Fruit fly (Drosophila melanogaster): ENCODE data around the gene rdx.

rdx gene

DNA sequence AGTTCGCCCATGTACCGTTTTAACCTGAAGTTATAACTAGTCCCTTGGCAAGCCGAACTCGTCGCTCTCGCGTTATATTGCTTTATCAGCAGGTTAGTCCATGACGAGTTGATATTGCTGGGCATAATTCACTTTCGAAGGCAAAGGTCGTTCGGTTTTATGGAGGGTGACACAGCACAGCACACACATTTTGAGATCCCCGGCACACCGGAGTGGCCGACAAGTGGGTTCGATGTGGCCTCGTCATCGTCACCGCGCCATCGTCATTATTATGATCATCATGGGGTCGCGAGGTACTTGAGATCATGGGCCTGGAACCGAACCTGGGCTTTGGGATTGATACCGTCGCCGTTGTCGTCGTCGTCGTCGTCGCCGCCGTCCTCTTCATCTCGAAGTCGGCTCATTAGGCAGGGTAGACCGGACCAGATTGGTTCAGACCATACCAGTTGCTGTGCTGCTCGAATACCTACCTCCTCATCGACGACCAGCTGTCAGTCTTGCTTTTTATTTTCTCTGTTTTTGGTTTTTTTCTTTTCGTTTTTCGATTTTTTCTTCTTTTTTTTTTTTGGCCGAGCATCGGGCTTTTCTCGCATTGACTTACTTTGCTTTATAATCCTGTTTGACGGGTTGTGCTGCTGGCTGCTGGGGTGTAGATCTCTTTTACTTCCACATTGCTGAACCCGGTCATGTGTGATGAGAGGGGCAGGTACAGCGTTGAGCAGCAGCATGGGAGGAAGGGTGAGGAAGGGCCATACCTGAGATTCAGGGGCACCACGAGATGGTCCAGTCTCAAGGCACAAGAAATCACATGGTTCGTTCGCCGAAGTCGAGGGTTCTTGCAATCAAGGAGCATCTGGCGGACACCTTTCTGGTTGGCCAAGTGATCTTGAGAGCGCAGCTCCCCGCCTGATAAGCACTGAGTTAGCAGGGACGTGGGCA lies 29.5 kb upstream of the rdx start:
- no peak for TF ChIP-seq ttk (optimal IDR thresholded peaks at IDR 0.05)
- TF ChIP-seq Sin3A (optimal IDR thresholded peaks at IDR 0.05): no peak
- TF ChIP-seq insv (optimal IDR thresholded peaks at IDR 0.05): no peak
- no peak for TF ChIP-seq psq (optimal IDR thresholded peaks at IDR 0.05)
- TF ChIP-seq h (optimal IDR thresholded peaks at IDR 0.05): no peak
- no peak for TF ChIP-seq Myc (optimal IDR thresholded peaks at IDR 0.05)

DNA sequence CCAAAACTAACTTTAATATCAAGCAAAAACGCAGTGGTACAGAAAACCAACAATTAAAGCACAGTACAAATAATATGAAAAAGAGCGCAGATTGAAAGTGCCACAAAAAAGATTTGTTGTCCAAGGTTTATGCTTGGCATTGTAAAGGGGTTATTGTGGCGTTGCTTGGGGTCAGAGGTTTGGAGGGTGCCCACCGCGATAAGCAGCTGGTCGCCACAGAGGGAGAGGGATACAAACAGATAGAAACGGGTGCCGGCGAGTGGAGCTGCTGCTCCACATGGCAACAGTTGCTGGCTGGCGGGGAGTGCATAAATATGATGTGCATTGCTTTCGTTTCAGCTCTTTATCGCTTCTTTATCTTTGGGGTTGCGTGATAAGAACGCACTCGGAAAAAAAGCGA lies 28.5 kb upstream of the rdx start:
- TF ChIP-seq psq (optimal IDR thresholded peaks at IDR 0.05): no peak
- TF ChIP-seq h (optimal IDR thresholded peaks at IDR 0.05): no peak
- TF ChIP-seq Sin3A (optimal IDR thresholded peaks at IDR 0.05): no peak
- no peak for TF ChIP-seq insv (optimal IDR thresholded peaks at IDR 0.05)
- TF ChIP-seq ttk (optimal IDR thresholded peaks at IDR 0.05): no peak
- TF ChIP-seq Myc (optimal IDR thresholded peaks at IDR 0.05): no peak

DNA sequence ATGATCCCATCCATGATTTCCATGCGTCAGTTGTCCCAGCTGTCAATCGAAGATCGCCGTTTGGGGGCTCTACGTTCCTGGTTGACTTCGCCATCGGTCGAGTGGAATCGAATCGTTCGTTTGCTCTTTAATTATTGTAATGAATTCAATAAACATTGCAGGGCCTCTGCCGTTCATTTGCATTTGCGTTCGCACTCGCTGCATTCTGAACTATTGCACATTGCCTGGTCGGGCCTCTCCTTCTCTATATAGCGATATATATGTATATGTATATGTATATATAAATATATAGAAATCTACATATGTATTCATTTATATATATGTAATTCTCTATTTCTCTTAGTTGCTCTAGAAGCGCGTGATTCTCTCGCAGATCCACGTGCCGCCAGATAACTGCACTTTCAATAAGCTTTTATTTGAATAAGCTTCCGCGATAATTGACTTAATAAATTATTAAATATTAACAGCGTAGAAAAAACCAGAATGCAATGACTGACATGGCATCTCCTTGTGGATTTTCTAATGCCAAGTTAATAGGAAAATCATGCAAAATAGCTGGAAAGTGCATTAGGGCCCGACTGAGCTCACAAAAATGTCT lies 27.9 kb upstream of the rdx start:
- TF ChIP-seq h (optimal IDR thresholded peaks at IDR 0.05): no peak
- TF ChIP-seq ttk (optimal IDR thresholded peaks at IDR 0.05): no peak
- no peak for TF ChIP-seq insv (optimal IDR thresholded peaks at IDR 0.05)
- TF ChIP-seq Myc (optimal IDR thresholded peaks at IDR 0.05): no peak
- TF ChIP-seq psq (optimal IDR thresholded peaks at IDR 0.05): no peak
- no peak for TF ChIP-seq Sin3A (optimal IDR thresholded peaks at IDR 0.05)

DNA sequence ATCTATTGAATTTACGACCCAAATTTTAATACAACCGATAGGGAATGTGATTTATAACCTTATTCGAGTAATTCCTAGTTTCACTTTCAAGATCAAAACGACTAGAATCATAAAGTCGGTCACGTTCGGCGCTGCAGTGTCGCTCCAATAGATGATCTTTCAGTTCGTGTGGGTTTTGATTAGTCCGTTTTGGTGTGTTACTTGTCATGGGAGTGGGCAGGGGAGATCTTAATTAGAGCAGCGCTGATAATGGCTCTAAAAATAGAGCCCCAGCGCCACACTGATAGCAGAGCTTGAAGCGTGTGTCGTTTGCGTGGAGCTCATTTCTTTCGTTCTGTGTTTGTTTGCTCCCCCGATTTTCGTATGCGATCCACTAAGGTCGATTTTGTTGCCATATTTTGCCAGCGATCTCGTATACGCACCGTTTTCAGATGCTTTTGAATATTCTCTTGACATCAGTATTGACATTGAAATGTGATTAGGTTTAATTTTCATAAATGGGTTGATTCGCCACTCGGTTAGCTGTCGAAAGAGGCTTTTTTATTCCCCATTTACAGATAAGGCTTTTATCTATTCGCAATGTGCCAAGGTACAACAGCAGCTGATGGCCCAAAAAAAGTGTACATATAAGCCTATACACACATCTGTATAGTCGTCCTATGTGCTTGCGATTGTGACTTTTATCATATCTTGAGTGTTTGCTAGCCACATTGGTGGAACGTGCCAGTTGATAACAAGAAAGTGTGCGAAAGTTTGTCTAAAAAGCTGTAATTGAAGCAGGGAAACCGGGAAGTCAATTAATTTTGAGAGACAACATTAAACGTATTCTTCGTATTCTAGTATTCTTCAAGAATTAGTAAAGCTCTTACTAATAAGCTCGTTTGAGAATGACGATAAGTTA lies 26.9 kb upstream of the rdx start:
- TF ChIP-seq h (optimal IDR thresholded peaks at IDR 0.05) (no peak), ttk (optimal IDR thresholded peaks at IDR 0.05) (no peak), Myc (optimal IDR thresholded peaks at IDR 0.05) (no peak), psq (optimal IDR thresholded peaks at IDR 0.05) (no peak), Sin3A (optimal IDR thresholded peaks at IDR 0.05) (no peak), insv (optimal IDR thresholded peaks at IDR 0.05) (no peak)

DNA sequence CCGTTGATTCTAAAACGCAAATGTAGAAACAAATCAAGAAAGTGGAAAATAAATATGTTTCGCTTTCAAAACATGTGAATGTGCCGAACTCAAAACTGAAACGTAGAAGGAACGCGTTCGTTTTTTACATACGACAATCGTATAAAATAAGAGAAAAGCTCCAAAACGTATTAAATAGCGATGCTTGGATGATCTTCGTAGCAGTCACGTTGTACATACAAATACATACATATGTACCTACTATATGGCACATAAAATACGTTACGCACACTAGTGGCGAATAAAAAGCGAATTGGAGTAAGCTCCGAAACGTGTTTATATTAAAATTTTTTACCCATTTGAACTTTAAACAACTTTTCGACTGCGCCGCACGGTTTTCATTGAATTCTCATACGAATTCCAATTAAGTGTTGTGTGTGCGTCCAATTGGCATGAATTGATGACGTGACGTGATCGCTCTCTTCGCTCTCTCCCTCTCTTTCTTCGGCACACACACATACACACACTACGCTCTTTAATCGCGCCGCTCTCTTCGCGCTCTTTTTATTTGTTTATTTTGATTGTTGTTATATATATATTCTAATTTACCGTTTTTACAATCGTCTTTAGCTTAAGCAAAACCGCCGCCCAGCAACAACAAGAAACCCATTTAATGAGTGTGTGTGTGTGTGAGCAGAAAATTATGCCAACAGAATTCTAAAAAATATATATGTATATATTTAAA lies 25.4 kb upstream of the rdx start:
- no peak for TF ChIP-seq ttk (optimal IDR thresholded peaks at IDR 0.05)
- no peak for TF ChIP-seq Myc (optimal IDR thresholded peaks at IDR 0.05)
- no peak for TF ChIP-seq Sin3A (optimal IDR thresholded peaks at IDR 0.05)
- TF ChIP-seq h (optimal IDR thresholded peaks at IDR 0.05): no peak
- no peak for TF ChIP-seq insv (optimal IDR thresholded peaks at IDR 0.05)
- TF ChIP-seq psq (optimal IDR thresholded peaks at IDR 0.05): no peak

DNA sequence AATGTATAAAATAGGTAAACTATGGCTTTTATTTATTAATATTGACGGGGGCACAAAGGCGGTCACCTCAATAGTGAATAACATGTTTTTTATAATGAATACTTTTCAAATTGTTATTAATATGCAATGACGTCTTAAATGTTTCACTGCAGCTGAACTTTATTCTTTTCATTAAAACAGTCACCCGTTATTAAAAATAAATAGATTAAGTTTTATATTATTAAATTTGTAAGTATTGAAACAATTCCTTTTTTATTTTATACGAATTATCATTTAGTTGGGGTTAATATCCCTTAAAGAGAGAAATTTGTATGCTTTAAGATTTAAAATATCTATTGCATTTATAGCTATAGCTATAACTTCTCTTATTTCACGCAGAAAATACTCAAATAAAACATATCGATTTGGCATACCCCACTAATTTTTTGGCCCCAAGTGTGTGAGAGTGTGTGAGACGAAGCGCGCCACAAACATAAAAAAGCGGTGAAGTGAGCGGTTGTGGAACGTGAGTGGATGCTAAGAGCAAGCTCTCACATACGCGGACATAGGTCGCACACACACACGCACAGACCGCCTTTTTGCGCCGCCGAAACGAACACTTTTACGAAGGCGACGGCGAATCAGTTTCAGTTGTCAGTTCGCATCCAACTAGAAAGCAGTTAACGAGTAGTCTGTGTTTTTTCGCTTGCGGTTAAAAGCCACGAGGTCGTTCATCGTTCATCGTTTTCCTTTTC lies 24.6 kb upstream of the rdx start, which contains the start of gene foxo:
foxo (plus strand) TSS at position 626 of the 734 bp plus-strand sequence.
- no peak for TF ChIP-seq Myc (optimal IDR thresholded peaks at IDR 0.05)
- TF ChIP-seq psq (optimal IDR thresholded peaks at IDR 0.05): no peak
- TF ChIP-seq Sin3A (optimal IDR thresholded peaks at IDR 0.05): no peak
- no peak for TF ChIP-seq h (optimal IDR thresholded peaks at IDR 0.05)
- no peak for TF ChIP-seq ttk (optimal IDR thresholded peaks at IDR 0.05)
- no peak for TF ChIP-seq insv (optimal IDR thresholded peaks at IDR 0.05)

DNA sequence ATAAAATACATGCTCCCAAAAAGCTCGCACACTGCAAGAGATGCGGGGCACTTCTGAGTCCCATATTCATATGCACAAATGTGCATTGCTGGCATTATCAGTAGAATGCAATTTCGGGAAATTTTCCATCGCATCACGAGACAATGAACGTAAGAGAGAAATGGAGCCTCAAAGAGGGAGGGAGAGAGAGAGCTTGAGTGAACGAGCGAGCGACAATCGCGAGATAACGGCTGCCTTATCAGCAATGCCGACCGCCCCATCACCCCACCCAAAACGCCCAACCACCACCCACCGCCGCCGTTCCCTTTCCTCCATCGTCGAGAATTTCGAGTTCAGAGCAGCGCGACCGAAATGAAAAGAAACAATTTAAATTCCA lies 24.1 kb upstream of the rdx start:
- no peak for TF ChIP-seq Myc (optimal IDR thresholded peaks at IDR 0.05)
- no peak for TF ChIP-seq insv (optimal IDR thresholded peaks at IDR 0.05)
- no peak for TF ChIP-seq psq (optimal IDR thresholded peaks at IDR 0.05)
- no peak for TF ChIP-seq ttk (optimal IDR thresholded peaks at IDR 0.05)
- TF ChIP-seq h (optimal IDR thresholded peaks at IDR 0.05): no peak
- no peak for TF ChIP-seq Sin3A (optimal IDR thresholded peaks at IDR 0.05)

DNA sequence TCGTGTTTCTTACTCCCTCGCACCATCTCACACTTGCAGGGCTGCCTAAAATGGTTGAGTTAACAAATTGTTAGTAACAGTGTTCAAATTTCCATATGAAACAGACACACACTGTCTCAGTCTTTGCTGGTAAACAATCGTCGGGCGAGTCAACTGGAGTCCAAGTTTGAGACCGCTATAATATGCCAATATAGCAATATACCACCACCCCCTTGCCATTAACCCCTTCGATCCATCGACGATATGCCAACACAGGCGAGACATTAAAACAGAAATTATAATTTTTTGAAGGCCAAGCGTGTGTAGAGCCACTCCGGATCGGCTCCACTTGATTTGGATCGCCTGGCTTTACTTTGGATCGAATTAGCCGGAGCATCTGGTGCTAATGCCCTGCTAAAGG lies 22.2 kb upstream of the rdx start:
- TF ChIP-seq ttk (optimal IDR thresholded peaks at IDR 0.05): no peak
- no peak for TF ChIP-seq Myc (optimal IDR thresholded peaks at IDR 0.05)
- no peak for TF ChIP-seq insv (optimal IDR thresholded peaks at IDR 0.05)
- no peak for TF ChIP-seq h (optimal IDR thresholded peaks at IDR 0.05)
- no peak for TF ChIP-seq Sin3A (optimal IDR thresholded peaks at IDR 0.05)

DNA sequence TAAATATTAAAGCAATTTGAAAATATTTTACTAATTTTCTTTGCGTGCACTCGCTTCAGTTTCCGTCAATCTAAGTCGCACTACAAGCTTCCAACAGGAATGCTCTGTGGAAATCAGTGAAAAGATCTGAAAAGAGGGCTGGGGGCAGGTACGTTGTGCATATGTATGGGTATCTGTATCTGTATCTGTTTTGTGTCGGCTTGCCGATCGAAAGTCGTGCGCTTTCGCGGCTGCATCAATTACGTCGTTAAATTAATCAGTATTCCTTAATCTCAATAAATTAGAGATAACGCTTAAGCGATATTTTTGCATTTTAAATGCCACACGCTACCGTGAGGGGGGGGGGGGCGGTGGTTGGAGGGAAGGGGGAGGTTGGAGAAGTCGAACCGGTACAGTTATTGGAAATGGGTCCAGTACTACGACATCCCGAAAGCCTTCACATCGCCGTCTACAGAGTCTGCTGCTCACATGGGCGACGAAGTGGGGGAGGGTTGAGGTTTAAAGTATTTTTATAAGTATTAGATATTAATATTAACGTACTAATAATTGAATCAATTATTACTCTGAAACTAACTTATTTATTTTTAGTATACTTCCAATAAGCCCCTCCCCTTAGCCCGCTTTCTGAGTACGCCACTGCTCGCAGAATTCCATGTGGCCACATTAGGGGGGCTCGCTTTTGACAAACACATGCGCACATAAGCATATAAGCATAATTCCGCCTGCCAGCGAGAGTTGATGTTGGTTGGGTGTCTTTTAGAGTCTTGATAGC lies 21.4 kb upstream of the rdx start:
- no peak for TF ChIP-seq Myc (optimal IDR thresholded peaks at IDR 0.05)
- no peak for TF ChIP-seq psq (optimal IDR thresholded peaks at IDR 0.05)
- no peak for TF ChIP-seq Sin3A (optimal IDR thresholded peaks at IDR 0.05)
- TF ChIP-seq insv (optimal IDR thresholded peaks at IDR 0.05): no peak
- TF ChIP-seq h (optimal IDR thresholded peaks at IDR 0.05): no peak
- TF ChIP-seq ttk (optimal IDR thresholded peaks at IDR 0.05): no peak

All from Kc167 (cell line).